Fruit fly (Drosophila melanogaster) whole organism, embryonic: Measurements from ENCODE around the gene CG5171.

Experiments used
- ATbp ChIP-seq: fragments of 200-800 bp; sonication (Bioruptor generic); optimal IDR thresholded peaks from 2 replicates; lab custom pipeline; 2017; ENCODE audit warnings: missing biosample characterization, mild to moderate bottlenecking, missing genetic modification characterization, missing genetic modification reagents
- CG11085 ChIP-seq: fragments of 200-800 bp; sonication (Bioruptor generic); IDR thresholded peaks from 2 replicates; pipeline ENCODE4 v1.3.6; 2022; ENCODE audit warnings: missing biosample characterization, missing genetic modification characterization
- CG11247 ChIP-seq: fragments of 200-800 bp; sonication (Bioruptor generic); IDR thresholded peaks from 2 replicates; pipeline ENCODE4 v1.3.6; 2022; ENCODE audit warnings: missing biosample characterization, missing genetic modification characterization
- CG12155 ChIP-seq: fragments of 200-800 bp; sonication (Bioruptor generic); optimal IDR thresholded peaks from 3 replicates; lab custom pipeline; 2016; ENCODE audit warnings: missing biosample characterization, missing genetic modification characterization
- CG15073 ChIP-seq: fragments of 200-800 bp; sonication (Bioruptor generic); optimal IDR thresholded peaks from 2 replicates; lab custom pipeline; 2016; ENCODE audit warnings: missing biosample characterization, missing genetic modification characterization
- CG18599 ChIP-seq: fragments of 200-800 bp; sonication (Bioruptor generic); optimal IDR thresholded peaks from 3 replicates; lab custom pipeline; 2017; ENCODE audit warnings: missing biosample characterization, missing genetic modification characterization, mild to moderate bottlenecking, moderate library complexity, missing genetic modification reagents
- CG4707 ChIP-seq: fragments of 200-800 bp; sonication (Bioruptor generic); optimal IDR thresholded peaks from 2 replicates; lab custom pipeline; 2018; ENCODE audit warnings: missing biosample characterization, mild to moderate bottlenecking, missing genetic modification characterization, moderate library complexity
- CG9817 ChIP-seq: fragments of 200-800 bp; sonication (Bioruptor generic); optimal IDR thresholded peaks from 2 replicates; lab custom pipeline; 2018; ENCODE audit warnings: missing biosample characterization, mild to moderate bottlenecking, missing genetic modification characterization, moderate library complexity
- Trl ChIP-seq, 3 experiments: fragments of >200 bp in 2 of 3; fragments of 200-800 bp in 1 of 3; sonication (Bioruptor generic) in 1 of 3; optimal IDR thresholded peaks; 2 replicates in 1 of 3; 3 replicates in 2 of 3; lab custom pipeline; 2016 to 2017; ENCODE audit warnings: missing biosample characterization in 1 of 3, missing genetic modification characterization in 1 of 3
- croc ChIP-seq: fragments of 200-800 bp; sonication (Bioruptor generic); conservative IDR thresholded peaks from 3 replicates; pipeline ENCODE4 v1.3.6; 2022; ENCODE audit warnings: missing biosample characterization, missing genetic modification characterization
- gcm2 ChIP-seq: fragments of 200-800 bp; sonication (Bioruptor generic); optimal IDR thresholded peaks from 2 replicates; lab custom pipeline; 2016; ENCODE audit warnings: missing biosample characterization, missing genetic modification characterization
- toy ChIP-seq: fragments of 200-800 bp; sonication (Bioruptor generic); IDR thresholded peaks from 2 replicates; pipeline ENCODE4 v1.3.6; 2022; ENCODE audit warnings: missing biosample characterization, missing genetic modification characterization
- z ChIP-seq: fragments of 200-800 bp; sonication (Bioruptor generic); IDR thresholded peaks from 3 replicates; pipeline ENCODE4 v1.3.6; 2022; ENCODE audit warnings: missing biosample characterization, missing genetic modification characterization

DNA sequence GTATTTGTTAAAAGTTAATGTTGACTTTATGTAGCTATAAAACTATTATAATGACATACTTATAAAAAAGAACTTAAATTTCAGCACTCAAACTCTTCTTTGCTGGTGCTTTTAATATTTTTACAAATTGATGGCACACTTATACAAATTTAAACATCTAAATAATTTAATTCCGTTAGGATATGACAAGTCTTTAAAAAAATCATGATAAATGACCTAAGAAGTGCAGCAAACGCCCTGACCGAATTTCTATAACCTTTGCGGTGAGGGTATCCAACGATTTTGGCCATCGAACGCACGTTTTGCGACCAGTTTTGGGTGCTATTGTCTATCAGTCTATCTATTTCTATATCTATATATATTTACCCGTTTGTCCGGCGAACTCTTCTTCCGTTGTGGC lies 41.8 kb downstream of the CG5171 start:
- TF ChIP-seq CG15073 (GFP tag; lab: Kevin White, UChicago) (no peak), ATbp (GFP tag; lab: Kevin White, UChicago) (no peak), CG11085 (peak; percentile 35; the same call in 1 of the 2 replicates), z (no peak), croc (GFP tag; lab: Robert Waterston, UW) (no peak), CG12155 (GFP tag; lab: Kevin White, UChicago) (peak; percentile 23), Trl (optimal IDR thresholded peaks at IDR 0.05; lab: Kevin White, UChicago) (no peak), Trl (GFP tag; optimal IDR thresholded peaks at IDR 0.05; lab: Kevin White, UChicago) (no peak), CG4707 (GFP tag; lab: Kevin White, UChicago) (no peak), CG11247 (GFP tag; lab: Robert Waterston, UW) (no peak), CG9817 (tag; lab: Kevin White, UChicago) (peak; percentile 29), CG18599 (GFP tag; lab: Kevin White, UChicago) (no peak), toy (GFP tag; lab: Robert Waterston, UW) (no peak), gcm2 (GFP tag; lab: Kevin White, UChicago) (no peak)
